Fruit fly (Drosophila melanogaster) whole organism, larva: ENCODE data around the gene alpha-Est8.

Source experiments
- noc ChIP-seq: fragments of 200-800 bp; sonication (Bioruptor generic); optimal IDR thresholded peaks from 3 replicates; lab custom pipeline; 2019; ENCODE audit warnings: missing biosample characterization, mild to moderate bottlenecking, missing genetic modification characterization, moderate library complexity

alpha-Est8 gene

DNA sequence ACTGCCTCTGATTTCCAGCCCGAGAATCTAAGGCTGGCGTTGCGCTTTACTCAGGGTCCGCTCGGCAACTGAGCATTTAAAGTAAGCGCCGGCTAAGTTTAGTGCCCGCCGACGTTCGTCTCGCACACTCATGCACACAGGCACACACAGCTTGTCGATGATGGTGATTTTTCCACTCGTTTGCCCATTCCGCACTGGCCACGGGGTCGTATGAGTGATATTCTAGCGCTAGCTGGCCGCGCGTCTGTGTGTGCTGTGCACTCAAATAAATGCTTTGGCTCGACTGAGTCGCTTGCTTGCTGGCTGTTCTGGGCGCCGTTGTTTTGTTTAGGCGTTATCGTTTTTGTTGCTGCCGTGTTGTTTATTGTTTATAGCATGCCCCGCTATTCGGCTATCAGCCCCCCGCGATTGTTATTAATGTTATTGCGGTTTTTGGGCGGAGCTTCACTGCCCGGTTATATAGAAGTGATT, at the start of gene alpha-Est8:
alpha-Est8 (minus strand) TSS at position 72 of the 471 bp plus-strand sequence.
- TF ChIP-seq noc (tag; lab: Kevin White, UChicago) = peak; percentile 70

DNA sequence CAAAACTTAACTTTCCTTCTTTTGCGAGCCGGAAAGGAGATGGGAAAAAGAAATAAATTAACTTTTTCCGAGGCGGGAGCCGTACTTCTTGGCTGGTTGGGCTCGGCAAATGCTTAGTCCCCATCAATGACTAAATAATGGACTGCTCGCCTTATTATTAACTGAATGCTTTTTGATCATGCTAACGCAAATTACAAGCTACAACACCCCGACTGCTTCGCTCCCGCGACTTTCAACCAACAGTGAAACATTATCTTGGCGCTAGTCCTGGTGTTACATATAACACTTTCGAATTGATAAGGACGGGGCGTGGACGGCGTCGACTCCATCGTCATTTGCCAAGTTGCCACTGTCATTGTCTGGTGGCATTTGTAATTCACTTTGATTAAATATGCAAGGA, 36.2 kb upstream of the alpha-Est8 start, which contains the start of gene CG45545:
CG45545 (plus strand) TSS at position 301 of the 400 bp plus-strand sequence.
- TF ChIP-seq noc (tag; lab: Kevin White, UChicago) = no peak

DNA sequence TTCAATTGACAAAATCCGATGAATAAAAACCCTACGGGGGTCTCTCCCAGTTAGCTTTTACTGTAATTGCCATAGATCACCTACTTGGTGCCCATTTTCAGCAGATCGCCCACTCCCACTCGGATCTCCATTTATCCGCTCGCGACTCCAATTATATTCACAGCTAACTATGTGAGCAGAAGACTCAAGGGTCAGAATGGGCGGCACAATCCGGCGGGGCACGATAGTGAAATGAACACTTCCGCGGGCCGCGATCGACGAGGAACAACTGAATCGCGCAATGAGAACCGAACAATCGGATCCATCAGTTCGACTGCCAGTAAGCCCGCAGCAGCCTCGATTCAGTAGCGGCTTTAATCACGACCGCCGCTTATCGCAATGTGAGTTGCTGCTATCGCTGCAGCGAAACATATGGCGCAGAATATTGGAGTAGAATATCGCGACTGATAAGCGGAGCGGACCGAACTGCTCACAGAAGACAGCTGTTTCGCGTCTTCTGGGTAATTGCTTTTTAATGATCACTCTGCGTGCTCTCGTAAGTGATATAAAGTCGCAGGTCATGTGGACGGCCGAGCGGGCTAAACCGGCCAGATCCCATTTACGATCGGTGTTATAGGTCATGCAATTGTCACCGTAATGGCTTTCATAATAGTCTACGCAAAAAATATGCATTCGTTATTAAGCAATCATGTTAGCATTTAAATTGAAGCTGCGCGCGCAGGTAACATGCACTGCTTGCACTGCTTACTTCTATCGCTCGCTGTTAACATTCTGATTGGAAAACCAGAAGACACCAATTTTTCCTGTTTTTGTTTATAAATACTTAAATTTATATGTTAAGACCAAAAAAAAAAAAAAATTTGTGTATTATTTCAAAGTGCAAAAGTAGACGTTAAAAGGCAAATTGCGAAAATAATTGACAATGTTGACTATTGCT, 33.6 kb upstream of the alpha-Est8 start, which contains the start of gene alpha-Est1:
alpha-Est1 (minus strand) TSS at position 317 of the 937 bp plus-strand sequence.
- TF ChIP-seq noc (tag; lab: Kevin White, UChicago) = peak; percentile 19

DNA sequence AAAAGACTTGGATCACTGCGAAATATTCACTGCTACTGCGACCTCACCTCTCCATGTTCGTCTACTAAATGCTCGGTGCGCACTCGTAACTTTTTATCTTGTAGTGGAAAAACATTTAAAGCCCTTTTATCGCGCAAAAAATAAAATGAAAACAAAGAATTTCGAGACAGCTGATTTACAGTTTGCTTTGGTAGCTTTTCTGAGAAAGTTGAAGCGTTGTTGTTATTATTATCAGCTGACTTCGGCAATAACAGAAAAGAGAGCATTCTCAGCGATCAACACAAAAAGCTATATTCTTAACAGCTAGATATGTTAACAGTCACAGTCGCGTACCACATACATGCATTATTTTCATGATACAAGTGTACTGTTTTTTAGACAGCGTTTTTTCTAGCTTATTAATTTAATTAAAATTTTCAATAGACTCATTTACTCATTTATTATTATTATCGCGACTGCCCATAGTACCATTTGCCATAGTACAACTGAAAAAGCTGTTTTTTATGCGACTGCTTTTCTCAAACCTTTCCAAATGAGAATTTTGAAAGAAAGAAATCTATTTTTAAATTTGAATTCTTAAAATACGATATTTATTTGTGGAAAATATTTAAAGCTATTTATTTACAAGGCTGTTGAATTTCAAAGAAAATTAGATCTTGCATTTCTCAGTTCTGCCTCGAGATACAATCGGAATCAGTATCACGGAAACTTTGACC, 25.8 kb upstream of the alpha-Est8 start, which contains the start of the genes alpha-Est3 and alpha-Est2:
alpha-Est3 (minus strand) TSS at position 487 of the 716 bp plus-strand sequence.
alpha-Est2 (plus strand) TSS at position 666 of the 716 bp plus-strand sequence.
- no peak for TF ChIP-seq noc (tag; lab: Kevin White, UChicago)

DNA sequence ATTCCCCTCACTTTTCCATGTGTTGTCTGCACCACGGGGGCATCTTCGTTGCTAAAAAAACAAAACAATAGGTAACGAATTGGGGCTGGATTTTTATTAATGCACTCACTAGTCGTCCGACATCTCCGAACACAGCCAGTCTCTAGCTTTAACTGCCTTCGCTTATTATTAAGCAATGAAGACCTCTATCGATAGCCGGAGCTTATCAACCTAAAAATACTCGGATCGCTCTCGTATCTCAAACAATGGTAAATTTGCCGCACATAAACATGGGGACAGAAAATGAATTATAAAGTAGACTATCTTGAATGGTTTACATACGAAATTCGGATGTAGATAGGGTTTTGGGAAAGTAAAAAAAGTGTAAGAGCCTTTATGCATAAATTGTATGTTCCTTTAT, 23.0 kb upstream of the alpha-Est8 start, which contains the start of gene alpha-Est4:
alpha-Est4 (minus strand) TSS at position 181 of the 400 bp plus-strand sequence.
- TF ChIP-seq noc (tag; lab: Kevin White, UChicago) = no peak

DNA sequence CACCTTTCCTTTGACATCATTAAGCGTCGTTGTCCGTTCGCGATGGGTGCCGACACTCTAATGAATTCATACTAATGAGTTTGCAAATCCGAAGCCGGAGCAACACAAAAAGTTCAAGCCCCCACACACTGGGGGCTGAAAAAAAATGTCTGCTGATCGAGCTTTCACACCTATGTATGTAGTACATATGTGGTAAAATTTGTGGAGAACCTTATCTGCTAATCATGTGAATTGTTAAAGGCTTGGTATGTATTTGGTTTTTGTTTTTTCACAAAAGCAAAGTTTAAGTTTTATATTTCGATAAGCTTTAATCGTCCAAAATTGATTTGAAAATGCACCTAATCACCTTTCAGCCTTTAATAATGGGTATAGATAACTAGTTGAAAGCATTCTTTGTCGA, 20.8 kb upstream of the alpha-Est8 start, which contains the start of gene alpha-Est5:
alpha-Est5 (minus strand) TSS at position 110 of the 400 bp plus-strand sequence.
- no peak for TF ChIP-seq noc (tag; lab: Kevin White, UChicago)

DNA sequence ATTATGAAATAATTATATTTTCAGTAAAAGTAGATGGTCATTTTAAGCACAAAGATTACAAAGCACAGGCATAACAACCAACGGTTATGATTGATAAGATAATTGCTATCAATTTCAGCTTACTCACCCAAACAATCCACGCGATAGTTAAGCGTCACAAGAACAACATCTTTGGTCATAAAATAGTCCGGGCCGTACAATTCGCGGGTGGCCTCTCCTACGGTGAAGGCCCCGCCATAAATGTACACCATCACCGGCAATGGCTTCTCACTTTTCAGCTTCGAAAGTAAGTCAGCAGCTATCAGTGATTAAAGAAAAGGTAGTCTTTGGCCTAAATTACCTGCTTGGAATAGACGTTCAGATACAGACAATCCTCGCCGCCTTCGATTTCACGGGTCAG, 20.1 kb upstream of the alpha-Est8 start:
- no peak for TF ChIP-seq noc (tag; lab: Kevin White, UChicago)

DNA sequence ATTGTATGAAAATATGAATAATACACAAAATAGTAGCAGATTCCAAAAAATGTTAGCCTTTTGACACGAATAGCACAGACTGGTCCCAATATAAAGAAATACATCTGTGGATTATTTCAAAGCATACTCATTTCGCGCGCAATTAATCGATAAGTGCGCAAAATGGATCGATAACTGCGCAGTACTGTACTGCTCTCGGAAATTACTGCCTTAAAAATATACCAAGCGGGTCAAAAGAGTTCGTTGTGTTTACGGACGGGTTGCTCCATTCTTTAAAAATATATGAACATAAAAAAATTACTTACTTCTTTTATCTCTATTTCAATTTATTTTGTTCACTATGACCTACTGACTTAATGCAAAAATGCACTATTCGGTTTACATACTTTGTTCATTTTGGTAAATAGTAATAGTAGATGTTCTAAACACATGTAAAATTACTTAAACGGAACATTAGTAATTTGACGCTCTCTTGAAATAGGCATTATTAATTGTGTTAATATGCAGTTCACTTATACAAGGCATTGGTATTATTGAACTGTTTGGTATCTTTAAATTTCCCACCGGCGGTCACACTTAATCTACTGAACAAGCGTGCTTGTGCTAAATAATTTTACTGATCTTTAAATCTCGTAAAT, 14.8 kb upstream of the alpha-Est8 start, which contains the start of the genes Rtnl2 and alphaTub84D:
Rtnl2 (minus strand) TSS at position 58 of the 638 bp plus-strand sequence.
alphaTub84D (plus strand) TSS at position 570 of the 638 bp plus-strand sequence.
- TF ChIP-seq noc (tag; lab: Kevin White, UChicago) = no peak

DNA sequence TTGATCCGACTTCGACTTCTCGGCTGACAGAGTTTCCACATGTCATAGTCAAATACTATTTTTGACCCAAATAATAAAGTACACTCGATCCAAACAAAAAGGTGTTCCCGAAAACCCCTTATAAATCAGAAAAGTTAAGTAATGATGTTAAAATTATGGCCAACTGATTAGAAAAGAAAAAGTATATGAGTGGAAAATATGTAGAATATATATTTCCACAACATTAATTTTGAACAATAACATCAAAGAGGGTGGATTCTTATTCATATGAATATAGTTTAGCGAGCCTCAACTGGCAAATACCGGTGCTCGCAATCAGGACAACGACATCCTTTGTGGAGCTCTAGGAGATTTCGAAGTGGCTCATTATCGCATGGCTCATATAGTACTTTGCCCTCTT, 13.2 kb upstream of the alpha-Est8 start, which contains the start of gene alpha-Est6:
alpha-Est6 (minus strand) TSS at position 101 of the 400 bp plus-strand sequence.
- TF ChIP-seq noc (tag; lab: Kevin White, UChicago) = no peak

DNA sequence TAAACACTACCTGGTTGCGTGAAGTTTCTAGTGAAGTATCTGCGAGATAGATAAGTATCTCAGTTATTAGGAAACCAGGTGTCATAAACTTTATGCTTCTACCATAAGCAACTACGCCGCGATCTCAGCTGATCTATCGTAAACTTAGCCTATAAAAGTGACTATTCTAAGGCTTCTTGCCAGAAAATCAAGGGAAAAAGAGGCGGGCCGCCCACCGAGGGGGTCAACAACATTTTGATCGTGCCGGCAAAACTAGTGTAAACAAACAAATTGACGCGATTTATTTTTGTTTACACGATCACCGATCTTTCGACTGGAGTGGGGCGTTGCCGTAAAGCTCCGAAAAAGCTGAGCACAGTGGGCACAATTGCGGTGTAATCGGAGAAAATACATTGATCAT, 8.7 kb upstream of the alpha-Est8 start:
- peak; percentile 29 for TF ChIP-seq noc (tag; lab: Kevin White, UChicago)

DNA sequence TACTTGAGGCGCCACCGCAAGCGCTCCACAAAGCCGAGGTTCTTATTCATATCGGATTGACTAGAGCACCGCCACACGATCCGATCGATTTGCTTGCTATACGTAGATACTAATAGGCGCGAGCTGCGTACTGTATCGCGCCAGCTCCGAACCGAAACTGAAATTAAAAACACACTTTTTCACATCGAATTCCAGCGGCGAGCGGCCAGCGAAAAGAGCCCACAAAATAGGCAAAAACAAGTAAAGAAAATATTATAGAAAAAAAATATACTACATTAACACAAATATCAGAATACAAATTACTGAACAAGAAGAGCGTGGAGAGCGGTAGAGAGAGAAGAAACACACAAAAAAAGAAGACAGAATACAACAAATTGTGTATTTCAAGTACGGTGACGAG, 8.1 kb upstream of the alpha-Est8 start, which contains the start of gene alpha-Est7:
alpha-Est7 (minus strand) TSS at position 160 of the 400 bp plus-strand sequence.
- no peak for TF ChIP-seq noc (tag; lab: Kevin White, UChicago)

DNA sequence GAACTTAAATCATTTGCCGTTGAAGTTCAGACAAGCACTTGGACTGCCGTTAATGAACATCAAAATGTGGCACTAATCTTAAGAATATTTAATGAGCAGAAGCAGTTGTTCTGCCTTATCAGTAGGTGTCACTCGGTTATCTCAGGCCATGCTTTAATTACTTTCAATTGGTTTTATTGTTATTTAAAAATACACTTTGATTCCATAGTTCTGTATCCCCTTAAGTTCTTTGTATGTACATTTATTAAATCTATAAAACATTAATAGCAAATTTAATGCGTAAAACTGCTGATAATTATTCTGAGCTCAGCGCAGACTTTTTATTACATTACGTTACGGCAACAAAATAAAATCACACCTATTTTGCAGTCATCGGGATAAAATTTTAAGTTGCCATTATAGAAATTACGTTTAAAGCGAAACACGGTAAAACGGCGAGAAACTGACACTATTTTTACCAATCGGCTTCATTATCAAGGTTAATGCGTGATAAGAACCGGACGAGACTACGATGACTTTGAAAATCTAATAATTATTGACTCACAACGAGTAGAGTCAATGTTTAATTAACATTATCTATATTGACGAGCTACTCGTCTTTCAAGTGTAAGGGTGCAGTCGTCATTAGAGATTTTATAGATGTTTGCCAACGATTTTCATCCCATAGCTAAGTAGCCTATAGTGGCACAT, 6.9 kb upstream of the alpha-Est8 start:
- TF ChIP-seq noc (tag; lab: Kevin White, UChicago) = peak; percentile 84

DNA sequence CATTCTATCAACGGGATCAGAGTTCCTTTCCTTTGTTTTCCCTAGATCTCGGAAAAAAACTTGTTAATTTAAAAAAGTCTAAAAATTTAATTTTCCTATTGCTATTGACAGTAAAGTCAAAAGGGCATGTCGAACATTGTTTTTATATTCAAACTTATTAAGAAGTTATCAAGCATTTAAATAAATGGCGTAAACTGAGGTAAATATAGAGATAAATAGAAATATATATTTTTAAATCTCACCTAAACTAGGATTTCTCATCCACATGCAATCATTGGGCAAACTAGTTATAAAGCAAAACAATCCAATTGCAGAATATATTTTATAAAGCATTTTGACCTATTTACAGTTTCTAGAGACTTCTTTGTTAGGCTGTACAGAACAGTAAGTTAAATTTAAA, 3.9 kb upstream of the alpha-Est8 start, which contains the start of gene Ubc84D:
Ubc84D (minus strand) TSS at position 101 of the 400 bp plus-strand sequence.
- TF ChIP-seq noc (tag; lab: Kevin White, UChicago) = no peak
